Worm (Caenorhabditis elegans) whole organism, L1 larva: ENCODE data around the gene gmap-3.

Source experiments
- efl-1 ChIP-seq, 4 experiments: fragments of 150-350 bp; optimal IDR thresholded peaks in 3 of 4; peaks in 1 of 4; 1 replicate in 1 of 4; 2 replicates in 3 of 4; lab custom pipeline; 2014; ENCODE audit warnings: missing biosample characterization in 2 of 4, missing genetic modification characterization in 2 of 4, missing genetic modification reagents in 2 of 4
- egl-27 ChIP-seq, 2 experiments: fragments of 150-350 bp in 1 of 2; sonication (generic microtip); optimal IDR thresholded peaks; 3 replicates each; lab custom pipeline; 2017 to 2018; ENCODE audit warnings: missing biosample characterization in 2 of 2, missing genetic modification characterization in 2 of 2, missing genetic modification reagents in 2 of 2
- elt-3 ChIP-seq, 6 experiments: fragments of 150-350 bp in 1 of 6; sonication (generic microtip); optimal IDR thresholded peaks; 2 replicates each; lab custom pipeline; 2017 to 2018; ENCODE audit warnings: missing biosample characterization in 6 of 6, missing genetic modification characterization in 6 of 6, inconsistent platforms in 1 of 6
- fkh-10 ChIP-seq: sonication (generic microtip); optimal IDR thresholded peaks from 2 replicates; lab custom pipeline; 2017; ENCODE audit warnings: missing biosample characterization, missing genetic modification reagents, missing genetic modification characterization
- hpl-2 ChIP-seq: fragments of 150-350 bp; optimal IDR thresholded peaks from 2 replicates; lab custom pipeline; 2014; ENCODE audit warnings: missing biosample characterization, missing genetic modification reagents, missing genetic modification characterization
- irx-1 ChIP-seq: sonication (generic microtip); optimal IDR thresholded peaks from 2 replicates; lab custom pipeline; 2016; ENCODE audit warnings: missing genetic modification characterization, missing compliant biosample characterization
- mdl-1 ChIP-seq, 2 experiments: fragments of 150-350 bp; optimal IDR thresholded peaks; 2 replicates each; lab custom pipeline; 2014 to 2017; ENCODE audit warnings: missing biosample characterization in 2 of 2, missing genetic modification characterization in 2 of 2, inconsistent platforms in 1 of 2
- nhr-77 ChIP-seq: fragments of 150-350 bp; optimal IDR thresholded peaks from 2 replicates; lab custom pipeline; 2014; ENCODE audit warnings: missing biosample characterization, missing genetic modification characterization
- pax-3 ChIP-seq: fragments of 200-800 bp; sonication (Bioruptor generic); optimal IDR thresholded peaks from 2 replicates; lab custom pipeline; 2018; ENCODE audit warnings: mild to moderate bottlenecking, missing genetic modification characterization, moderate library complexity, missing compliant biosample characterization
- skn-1 ChIP-seq: fragments of 150-350 bp; optimal IDR thresholded peaks from 2 replicates; lab custom pipeline; 2014; ENCODE audit warnings: missing biosample characterization, missing genetic modification characterization
- vab-15 ChIP-seq: sonication (generic microtip); optimal IDR thresholded peaks from 2 replicates; lab custom pipeline; 2017; ENCODE audit warnings: missing genotype, mild to moderate bottlenecking, missing genetic modification characterization, missing compliant biosample characterization
- ztf-11 ChIP-seq, 2 experiments: sonication (generic microtip); optimal IDR thresholded peaks; 2 replicates each; lab custom pipeline; 2016 to 2017; ENCODE audit warnings: missing genetic modification characterization in 2 of 2, missing biosample characterization in 1 of 2, missing compliant biosample characterization in 1 of 2

DNA sequence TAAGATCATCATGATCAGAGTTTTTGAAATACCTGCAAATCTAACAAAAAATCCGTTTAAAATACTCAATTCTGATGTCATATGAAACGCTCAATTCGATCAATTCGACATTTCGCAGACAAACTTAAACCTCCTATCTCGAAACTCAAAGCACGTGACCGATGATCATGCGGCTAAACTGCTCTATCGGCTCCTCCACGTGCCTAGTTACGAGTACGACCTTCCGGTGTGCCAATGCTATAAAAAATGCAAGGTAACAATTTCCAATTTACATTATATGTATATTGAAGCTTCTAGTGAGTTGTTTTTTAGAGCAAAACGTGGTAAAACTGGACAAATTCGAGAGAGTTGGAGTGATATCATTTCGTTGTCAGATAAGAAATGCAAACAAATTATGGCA lies 29.5 kb downstream of the gmap-3 start:
- TF ChIP-seq efl-1 (optimal IDR thresholded peaks at IDR 0.05; lab: Kevin White, UChicago), result no peak
- TF ChIP-seq efl-1 (GFP tag; optimal IDR thresholded peaks at IDR 0.05 in 1 of 2; lab: Kevin White, UChicago), result peak in 1 of 2 experiments; percentile 81
- no peak for TF ChIP-seq skn-1
- peak; percentile 8 for TF ChIP-seq pax-3 (tag; lab: Kevin White, UChicago)
- no peak for TF ChIP-seq ztf-11 (tag; optimal IDR thresholded peaks at IDR 0.05; lab: Kevin White, UChicago)
- TF ChIP-seq irx-1, result no peak
- peak in 1 of 2 experiments; percentile 83 for TF ChIP-seq mdl-1 (tag; optimal IDR thresholded peaks at IDR 0.05; lab: Kevin White, UChicago)
- TF ChIP-seq fkh-10 (GFP tag; lab: Kevin White, UChicago), result no peak
- no peak for TF ChIP-seq hpl-2 (GFP tag; lab: Kevin White, UChicago)
- no peak for TF ChIP-seq elt-3 (tag; optimal IDR thresholded peaks at IDR 0.05; lab: Kevin White, UChicago)
- TF ChIP-seq egl-27 (tag; optimal IDR thresholded peaks at IDR 0.05; lab: Kevin White, UChicago), result no peak
- no peak for TF ChIP-seq nhr-77 (tag; lab: Kevin White, UChicago)
- TF ChIP-seq vab-15 (tag; lab: Kevin White, UChicago), result no peak
